Worm (Caenorhabditis elegans) whole organism, dauer: ENCODE data around the gene C45H4.18.

ENCODE experiments used
- unc-62 ChIP-seq: sonication (generic microtip); optimal IDR thresholded peaks from 2 replicates; lab custom pipeline; 2017; ENCODE audit warnings: missing biosample characterization, missing genetic modification reagents, missing genetic modification characterization

C45H4.18 gene

DNA sequence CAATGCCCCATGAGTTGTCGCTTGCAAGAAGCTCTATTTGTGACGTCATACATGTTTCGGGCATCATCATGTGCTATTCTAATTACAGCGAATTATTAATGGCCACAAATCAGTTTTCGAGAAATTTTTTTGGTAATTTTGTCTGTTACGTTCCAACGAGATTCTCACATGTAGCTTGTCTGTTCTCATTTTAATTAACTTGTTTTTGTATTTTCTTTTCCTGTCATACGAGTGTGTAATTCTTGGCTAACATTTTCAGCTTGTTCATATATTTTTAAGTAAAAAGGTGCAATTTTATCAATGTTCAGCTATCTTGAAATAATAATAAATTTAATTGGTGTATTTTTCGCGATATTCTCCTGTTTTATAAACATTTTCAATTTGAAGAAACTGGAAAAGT, 20.1 kb upstream of the C45H4.18 start, which contains the start of gene srbc-21:
Gene srbc-21 (plus strand): TSS at position 301 of the 400 bp plus-strand sequence.
- no peak for TF ChIP-seq unc-62 (GFP tag; lab: Kevin White, UChicago)

DNA sequence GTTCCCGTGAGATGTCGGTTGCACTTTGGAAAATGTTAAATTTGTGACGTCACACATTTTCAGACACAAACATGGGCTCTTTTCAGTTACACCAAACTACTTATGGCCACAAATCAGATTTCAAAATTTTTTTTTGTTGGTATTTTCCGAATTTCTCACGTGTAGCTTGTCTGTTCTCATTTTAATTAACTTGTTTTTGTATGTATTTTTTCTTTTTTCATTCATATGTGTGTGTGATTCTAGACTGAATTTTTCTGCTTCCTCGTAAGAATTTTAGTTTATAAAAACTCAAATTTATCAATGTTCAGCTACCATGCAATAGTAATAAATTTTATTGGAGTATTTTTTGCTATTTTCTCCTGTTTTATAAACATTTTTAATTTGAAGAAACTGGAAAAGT, 18.5 kb upstream of the C45H4.18 start, which contains the start of gene srbc-22:
Gene srbc-22 (plus strand): TSS at position 301 of the 400 bp plus-strand sequence.
- no peak for TF ChIP-seq unc-62 (GFP tag; lab: Kevin White, UChicago)

DNA sequence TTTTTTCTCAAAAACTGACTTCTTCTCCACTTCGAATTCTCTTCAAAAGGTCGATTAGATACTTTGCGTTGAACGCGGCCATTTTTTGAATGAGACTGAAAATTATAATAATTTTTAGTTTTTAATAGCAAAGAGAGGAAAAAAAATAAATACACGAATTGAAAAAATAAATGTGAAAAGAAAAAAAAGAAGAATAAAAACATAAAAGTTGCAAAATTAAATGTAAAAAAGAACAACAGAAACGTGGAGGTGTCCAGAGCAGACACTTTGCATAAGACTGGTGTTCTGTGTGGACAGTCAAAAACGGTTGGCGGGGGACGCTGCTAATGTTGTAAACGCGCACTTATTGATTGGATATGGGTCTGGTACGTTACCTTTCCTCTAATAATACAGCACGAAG, 16.0 kb upstream of the C45H4.18 start, which contains the start of gene C45H4.14:
Gene C45H4.14 (minus strand): TSS at position 101 of the 400 bp plus-strand sequence.
- no peak for TF ChIP-seq unc-62 (GFP tag; lab: Kevin White, UChicago)

DNA sequence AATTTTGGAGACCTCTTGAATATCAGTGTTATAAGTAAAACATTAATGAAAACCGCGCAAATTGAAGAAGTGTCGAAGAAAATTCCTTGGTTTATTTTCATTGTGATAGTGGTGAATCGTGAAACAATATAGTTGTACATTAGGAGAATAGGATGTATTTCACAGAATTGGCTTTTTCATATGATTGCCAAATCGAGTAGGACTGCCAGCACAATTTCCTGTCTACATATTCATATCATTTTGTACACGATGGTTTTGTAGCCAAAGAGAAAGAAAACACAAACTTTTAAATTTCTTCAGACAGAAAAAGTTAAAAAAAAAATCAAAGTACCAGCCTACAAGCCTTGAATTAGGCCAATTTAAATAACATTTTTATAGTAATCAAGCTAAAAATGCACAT, 11.6 kb upstream of the C45H4.18 start, which contains the start of gene str-255:
Gene str-255 (minus strand): TSS at position 101 of the 400 bp plus-strand sequence.
- no peak for TF ChIP-seq unc-62 (GFP tag; lab: Kevin White, UChicago)

DNA sequence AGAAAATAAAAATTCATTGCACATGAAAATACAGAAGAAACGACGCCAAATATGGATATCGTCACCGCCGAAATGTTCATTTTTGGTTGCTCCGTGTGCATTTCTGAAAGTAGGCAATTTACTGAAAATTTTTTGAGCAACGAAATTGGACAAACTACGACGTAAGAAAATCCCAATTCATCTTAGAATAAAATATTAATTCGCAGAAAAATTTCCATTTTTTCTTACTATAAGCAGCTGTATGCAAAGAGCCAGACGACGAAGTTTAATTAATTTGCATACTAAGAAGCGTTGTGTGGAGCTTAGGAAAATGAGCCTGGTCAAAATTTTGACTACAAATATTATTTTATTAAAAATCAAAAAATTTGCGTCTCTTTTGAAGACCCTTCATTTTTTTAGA, 8.7 kb upstream of the C45H4.18 start, which contains the start of gene srbc-19:
Gene srbc-19 (minus strand): TSS at position 101 of the 400 bp plus-strand sequence.
- no peak for TF ChIP-seq unc-62 (GFP tag; lab: Kevin White, UChicago)

DNA sequence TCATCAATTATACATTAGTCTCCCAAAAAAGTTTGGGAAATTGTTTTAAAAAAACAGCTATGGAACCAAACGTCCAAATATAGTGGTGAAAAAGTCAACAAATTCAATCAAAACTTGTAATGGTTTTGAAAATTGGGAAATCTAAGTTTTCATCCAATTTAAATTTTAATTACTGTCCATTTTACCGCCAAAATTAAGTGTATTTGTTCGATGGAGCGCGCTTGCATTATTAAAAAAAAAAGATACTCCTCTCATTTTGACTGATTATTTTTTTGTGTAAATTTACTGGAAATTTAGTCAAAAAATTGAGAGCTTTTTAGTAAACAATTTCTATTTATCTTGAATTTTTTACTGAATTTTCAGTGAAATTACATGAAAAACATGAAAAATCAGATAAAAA, 877 bp upstream of the C45H4.18 start:
- no peak for TF ChIP-seq unc-62 (GFP tag; lab: Kevin White, UChicago)

DNA sequence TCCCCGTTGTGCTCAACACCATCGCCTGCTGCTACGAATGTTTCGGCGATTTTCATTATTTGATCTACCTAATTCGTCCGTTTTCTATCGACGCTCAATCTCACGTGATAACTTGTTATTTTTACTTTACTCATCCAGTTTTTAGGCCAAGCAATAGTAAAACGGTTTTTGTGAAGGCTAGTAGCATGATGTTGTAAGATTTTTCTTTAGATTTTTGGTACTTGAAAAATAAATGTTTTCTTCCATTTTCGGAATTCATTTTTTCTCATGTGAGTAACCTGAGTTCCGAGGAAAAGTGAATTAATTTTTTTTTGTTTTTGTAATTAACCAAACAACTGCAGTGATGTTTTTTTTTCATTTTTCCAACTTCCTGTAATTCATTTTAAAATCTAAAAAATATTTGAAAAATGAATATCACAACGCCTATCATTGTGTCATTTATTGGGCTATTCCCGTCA, 2.0 kb downstream of the C45H4.18 start, which contains the start of gene srbc-17:
Gene srbc-17 (plus strand): TSS at position 408 of the 458 bp plus-strand sequence.
- no peak for TF ChIP-seq unc-62 (GFP tag; lab: Kevin White, UChicago)

DNA sequence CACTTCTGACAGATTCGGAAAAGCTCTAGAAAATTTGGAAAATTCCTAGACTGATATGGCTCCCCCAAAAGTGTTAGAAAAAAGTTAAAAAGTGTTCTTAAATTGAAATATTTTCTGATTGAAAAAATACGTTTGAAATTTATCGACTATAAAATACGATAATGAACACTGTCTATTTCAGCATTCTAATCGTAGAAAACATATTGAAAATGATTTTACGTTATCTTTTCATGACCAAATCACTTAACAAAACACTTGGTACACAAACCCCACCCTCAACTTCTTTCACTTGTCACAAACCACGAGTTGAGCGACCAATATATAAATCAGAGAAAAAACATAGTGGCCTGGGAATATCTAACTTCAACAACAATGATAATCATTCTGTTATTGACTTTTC, 3.9 kb downstream of the C45H4.18 start, which contains the start of gene cyp-33C1:
Gene cyp-33C1 (plus strand): TSS at position 301 of the 400 bp plus-strand sequence.
- TF ChIP-seq unc-62 (GFP tag; lab: Kevin White, UChicago) = no peak

ce11 chrV:2181738-2182137, 6.4 kb downstream of the C45H4.18 start, which contains the start of gene srbc-16:
TSS of gene srbc-16 (plus strand) at chrV:2182038.
- TF ChIP-seq unc-62 (GFP tag; lab: Kevin White, UChicago) = no peak

ce11 chrV:2183162-2183561, 7.8 kb downstream of the C45H4.18 start, which contains the start of gene cyp-33C2:
TSS of gene cyp-33C2 (plus strand) at chrV:2183488.
- no peak for TF ChIP-seq unc-62 (GFP tag; lab: Kevin White, UChicago)

DNA sequence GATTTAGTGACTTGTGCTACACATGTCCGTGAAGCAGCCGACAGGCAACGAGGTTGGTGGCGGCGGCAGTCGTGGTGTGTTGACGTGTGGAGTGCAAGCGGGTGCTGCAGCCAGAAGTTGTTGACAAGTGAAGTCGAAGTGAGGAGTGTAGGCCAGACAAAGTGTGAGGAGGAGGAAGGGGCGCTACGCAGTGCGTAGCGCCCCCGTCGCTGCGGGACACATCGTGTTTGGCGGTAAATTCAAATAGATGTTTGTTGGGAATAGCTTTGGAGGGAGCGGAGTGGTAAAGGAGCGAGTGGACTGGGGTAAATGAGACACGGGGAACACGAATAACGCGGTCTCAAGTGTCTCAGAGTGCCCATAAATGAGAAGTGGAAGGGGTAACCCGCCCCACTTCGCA, 10.1 kb downstream of the C45H4.18 start:
- no peak for TF ChIP-seq unc-62 (GFP tag; lab: Kevin White, UChicago)

- no peak for TF ChIP-seq unc-62 (GFP tag; lab: Kevin White, UChicago)
Measured at ce11 chrV:2187864-2188345, 12.6 kb downstream of the C45H4.18 start, which contains the start of gene Y5H2B.3. TSS of gene Y5H2B.3 (plus strand) at chrV:2188295.

ce11 chrV:2190383-2190782, 15.0 kb downstream of the C45H4.18 start:
- TF ChIP-seq unc-62 (GFP tag; lab: Kevin White, UChicago) = no peak

DNA sequence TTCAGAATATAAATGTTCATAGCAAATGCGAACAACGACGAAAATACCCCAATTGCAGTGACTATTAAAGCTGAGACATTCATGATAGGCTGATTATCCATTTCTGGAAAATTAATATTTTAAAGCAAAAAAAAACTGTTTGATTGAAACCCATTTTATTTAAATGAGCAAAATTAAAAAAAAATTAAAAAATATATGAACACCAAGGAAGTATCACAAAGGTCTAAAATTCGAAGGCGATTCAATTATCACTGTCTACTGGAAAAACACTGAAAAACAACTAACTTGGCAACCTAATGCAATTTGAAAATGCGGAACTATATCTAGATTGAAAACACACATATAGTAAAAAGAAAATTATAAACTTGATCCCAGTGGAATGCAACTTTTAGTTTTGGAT, 15.8 kb downstream of the C45H4.18 start, which contains the start of gene srbc-42:
Gene srbc-42 (minus strand): TSS at position 101 of the 400 bp plus-strand sequence.
- TF ChIP-seq unc-62 (GFP tag; lab: Kevin White, UChicago) = no peak

- no peak for TF ChIP-seq unc-62 (GFP tag; lab: Kevin White, UChicago)
Measured at ce11 chrV:2192117-2192516, 16.8 kb downstream of the C45H4.18 start, which contains the start of gene nhr-13. TSS of gene nhr-13 (plus strand) at chrV:2192485.

- no peak for TF ChIP-seq unc-62 (GFP tag; lab: Kevin White, UChicago)
Measured at ce11 chrV:2199594-2199993, 24.3 kb downstream of the C45H4.18 start.

- TF ChIP-seq unc-62 (GFP tag; lab: Kevin White, UChicago) = no peak
Measured at ce11 chrV:2200402-2200801, 25.1 kb downstream of the C45H4.18 start.
